Worm (Caenorhabditis elegans) whole organism, mixed stage, embryonic: ENCODE data around the gene F41C3.7.

Experiments
- bed-3 ChIP-seq: fragments of 200-800 bp; sonication (Bioruptor generic); optimal IDR thresholded peaks from 3 replicates; lab custom pipeline; 2018; ENCODE audit warnings: mild to moderate bottlenecking, missing genetic modification characterization, moderate library complexity, missing compliant biosample characterization
- blmp-1 ChIP-seq: fragments of 150-350 bp; optimal IDR thresholded peaks from 2 replicates; lab custom pipeline; 2014; ENCODE audit warnings: missing biosample characterization, missing genetic modification characterization
- ces-1 ChIP-seq: fragments of 150-350 bp; optimal IDR thresholded peaks from 2 replicates; lab custom pipeline; 2014; ENCODE audit warnings: missing biosample characterization, missing genetic modification reagents, missing genetic modification characterization
- elt-1 ChIP-seq: sonication (generic microtip); optimal IDR thresholded peaks from 2 replicates; lab custom pipeline; 2017; ENCODE audit warnings: missing genetic modification characterization, mild to moderate bottlenecking, missing compliant biosample characterization, antibody characterized with exemption, moderate library complexity, borderline replicate concordance; ENCODE audit not compliant: insufficient read depth
- lin-13 ChIP-seq: fragments of 150-350 bp; optimal IDR thresholded peaks from 2 replicates; lab custom pipeline; 2014; ENCODE audit warnings: missing biosample characterization, missing genetic modification characterization
- lin-32 ChIP-seq: fragments of 200-800 bp; sonication (Bioruptor generic); optimal IDR thresholded peaks from 2 replicates; lab custom pipeline; 2018; ENCODE audit warnings: mild to moderate bottlenecking, missing genetic modification characterization, missing compliant biosample characterization
- nhr-12 ChIP-seq: fragments of 150-350 bp; optimal IDR thresholded peaks from 2 replicates; lab custom pipeline; 2014; ENCODE audit warnings: missing biosample characterization, missing genetic modification characterization
- nhr-28 ChIP-seq: fragments of 150-350 bp; optimal IDR thresholded peaks from 2 replicates; lab custom pipeline; 2014; ENCODE audit warnings: missing biosample characterization, missing genetic modification characterization
- pha-4 ChIP-seq: fragments of 150-350 bp; optimal IDR thresholded peaks from 2 replicates; lab custom pipeline; 2018; ENCODE audit warnings: missing biosample characterization, missing genetic modification reagents, missing genetic modification characterization
- sptf-1 ChIP-seq: sonication (generic microtip); optimal IDR thresholded peaks from 2 replicates; lab custom pipeline; 2017; ENCODE audit warnings: mild to moderate bottlenecking, missing genetic modification characterization, moderate library complexity, missing compliant biosample characterization
- tbx-8 ChIP-seq: fragments of 200-800 bp; sonication (Bioruptor generic); optimal IDR thresholded peaks from 2 replicates; lab custom pipeline; 2018; ENCODE audit warnings: mild to moderate bottlenecking, missing genetic modification characterization, moderate library complexity, missing compliant biosample characterization
- unc-39 ChIP-seq: fragments of 150-350 bp; optimal IDR thresholded peaks from 2 replicates; lab custom pipeline; 2014; ENCODE audit warnings: missing biosample characterization, missing genetic modification characterization
- ztf-11 ChIP-seq: fragments of 150-350 bp; optimal IDR thresholded peaks from 2 replicates; lab custom pipeline; 2014; ENCODE audit warnings: missing biosample characterization, missing genetic modification characterization

ce11 chrII:4772441-4772840, 42.6 kb downstream of the F41C3.7 start:
- TF ChIP-seq tbx-8 (GFP tag; lab: Kevin White, UChicago), result no peak
- TF ChIP-seq nhr-12 (tag; lab: Kevin White, UChicago), result no peak
- TF ChIP-seq lin-13 (tag; lab: Kevin White, UChicago), result no peak
- no peak for TF ChIP-seq pha-4 (tag; lab: Kevin White, UChicago)
- TF ChIP-seq elt-1 (tag; lab: Kevin White, UChicago), result no peak
- no peak for TF ChIP-seq nhr-28
- no peak for TF ChIP-seq ces-1 (GFP tag; lab: Kevin White, UChicago)
- no peak for TF ChIP-seq blmp-1
- TF ChIP-seq sptf-1 (tag; lab: Kevin White, UChicago), result no peak
- no peak for TF ChIP-seq bed-3
- TF ChIP-seq unc-39 (tag; lab: Kevin White, UChicago), result no peak
- no peak for TF ChIP-seq lin-32 (GFP tag; lab: Kevin White, UChicago)
- TF ChIP-seq ztf-11, result no peak
